Worm (Caenorhabditis elegans) whole organism, late embryonic: Measurements from ENCODE around the gene srd-44.

ENCODE experiments used
- lin-11 ChIP-seq: fragments of 200-800 bp; sonication (Bioruptor generic); optimal IDR thresholded peaks from 2 replicates; lab custom pipeline; 2018; ENCODE audit warnings: mild to moderate bottlenecking, missing genetic modification characterization, missing compliant biosample characterization
- ref-2 ChIP-seq: sonication (generic microtip); optimal IDR thresholded peaks from 2 replicates; lab custom pipeline; 2016; ENCODE audit warnings: missing genetic modification characterization, missing compliant biosample characterization
- tbx-2 ChIP-seq: sonication (generic microtip); optimal IDR thresholded peaks from 2 replicates; lab custom pipeline; 2016; ENCODE audit warnings: missing genetic modification characterization, missing compliant biosample characterization

ce11 chrX:12337846-12338490 is at the start of gene srd-44:
- TF ChIP-seq ref-2 (tag; lab: Kevin White, UChicago) = no peak
- no peak for TF ChIP-seq tbx-2
- TF ChIP-seq lin-11 (tag; lab: Kevin White, UChicago) = no peak
